Fruit fly (Drosophila melanogaster): ENCODE measurements around the gene Taf7.

Taf7 gene

DNA sequence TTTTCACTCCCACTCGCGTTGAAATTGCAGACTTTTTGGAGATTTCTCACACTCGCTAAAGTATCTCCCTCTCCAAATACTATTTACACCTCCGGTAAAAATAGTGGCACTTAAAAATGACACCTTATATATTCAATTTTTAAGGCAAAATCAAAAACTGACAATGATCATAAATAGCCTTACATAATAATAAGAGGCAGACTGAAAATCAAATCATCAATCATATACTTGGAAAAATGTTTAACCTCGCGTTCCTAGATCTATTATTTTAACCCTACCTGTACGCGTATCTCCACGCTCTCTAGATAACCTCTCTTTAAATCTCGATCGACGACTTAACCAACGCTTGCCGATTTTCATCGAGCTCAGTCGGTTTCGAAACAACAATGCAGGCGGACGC is 11.7 kb upstream of the Taf7 start (continued):
- peak; percentile 85 for TF ChIP-seq Hmr (GFP tag; optimal IDR thresholded peaks at IDR 0.05)
- TF ChIP-seq CG2129 (GFP tag; IDR thresholded peaks at IDR 0.05; ENCODE audit: partially characterized antibody) = no peak
- peak; percentile 44 for TF ChIP-seq Xbp1 (GFP tag; optimal IDR thresholded peaks at IDR 0.05)
- TF ChIP-seq CG8924 (tag; optimal IDR thresholded peaks at IDR 0.05) = no peak
- TF ChIP-seq Fer1 (GFP tag; optimal IDR thresholded peaks at IDR 0.05) = peak; percentile 83
- TF ChIP-seq Rx (GFP tag; IDR thresholded peaks at IDR 0.05) = 0 out of 2 replicates have a peak, but pooled peaks have one; percentile 16
- TF ChIP-seq CG8765 (GFP tag; IDR thresholded peaks at IDR 0.05) = no peak; the same call in 1 of the 2 replicates
- TF ChIP-seq sc (optimal IDR thresholded peaks at IDR 0.05) = no peak
- TF ChIP-seq sc (GFP tag; optimal IDR thresholded peaks at IDR 0.05) = no peak
- no peak for TF ChIP-seq lola (GFP tag; optimal IDR thresholded peaks at IDR 0.05)
- peak; percentile 46 for TF ChIP-seq CG5245 (GFP tag; optimal IDR thresholded peaks at IDR 0.05)
- TF ChIP-seq Blimp-1 (GFP tag; optimal IDR thresholded peaks at IDR 0.05) = no peak
- 0 out of 2 replicates have a peak, but pooled peaks have one; percentile 12 for TF ChIP-seq Poxn (GFP tag; IDR thresholded peaks at IDR 0.05)
- TF ChIP-seq Oli (tag; optimal IDR thresholded peaks at IDR 0.05) = peak; percentile 70
- TF ChIP-seq dmrt99B (tag; optimal IDR thresholded peaks at IDR 0.05) = no peak
- TF ChIP-seq tin (GFP tag; optimal IDR thresholded peaks at IDR 0.05) = peak; percentile 30
- TF ChIP-seq Xrp1 (GFP tag; IDR thresholded peaks at IDR 0.05) = peak; percentile 63; the same call in 1 of the 2 replicates
- 0 out of 2 replicates have a peak, but pooled peaks have one; percentile 26 for TF ChIP-seq CG4404 (GFP tag; IDR thresholded peaks at IDR 0.05)
- TF ChIP-seq eyg (GFP tag; optimal IDR thresholded peaks at IDR 0.05) = peak; percentile 13
- peak; percentile 72 for TF ChIP-seq CG12769 (tag; optimal IDR thresholded peaks at IDR 0.05)
- no peak for TF ChIP-seq CG4360 (GFP tag; IDR thresholded peaks at IDR 0.05)
- no peak for TF ChIP-seq CG31388 (GFP tag; optimal IDR thresholded peaks at IDR 0.05)
- no peak for TF ChIP-seq gcm (GFP tag; optimal IDR thresholded peaks at IDR 0.05)
- no peak for TF ChIP-seq sens (GFP tag)
- no peak for TF ChIP-seq CG10959 (GFP tag; IDR thresholded peaks at IDR 0.05)
- no peak for TF ChIP-seq CG10565 (GFP tag; optimal IDR thresholded peaks at IDR 0.05)
- peak; percentile 52 for TF ChIP-seq Camta (GFP tag; optimal IDR thresholded peaks at IDR 0.05)
- peak; percentile 79 for TF ChIP-seq cas (GFP tag; IDR thresholded peaks at IDR 0.05)
- TF ChIP-seq ci (GFP tag; IDR thresholded peaks at IDR 0.05) = peak; percentile 44; the same call in 1 of the 3 replicates
- peak; percentile 88 for TF ChIP-seq Ada2b (GFP tag; IDR thresholded peaks at IDR 0.05)
- TF ChIP-seq Dip3 (GFP tag; optimal IDR thresholded peaks at IDR 0.05) = peak; percentile 51
- no peak for TF ChIP-seq CG4424 (GFP tag; optimal IDR thresholded peaks at IDR 0.05)
- TF ChIP-seq CG30403 (GFP tag; optimal IDR thresholded peaks at IDR 0.05) = peak; percentile 69
- peak; percentile 84 for TF ChIP-seq Meics (GFP tag; optimal IDR thresholded peaks at IDR 0.05)
- TF ChIP-seq Dad (GFP tag; optimal IDR thresholded peaks at IDR 0.05) = peak; percentile 42
- peak; percentile 74; the same call in 2 of the 3 replicates for TF ChIP-seq CG11456 (GFP tag; IDR thresholded peaks at IDR 0.05)
- peak; percentile 53 for TF ChIP-seq CG13775 (GFP tag; optimal IDR thresholded peaks at IDR 0.05)
- TF ChIP-seq lmd (GFP tag; IDR thresholded peaks at IDR 0.05) = peak; percentile 72; the same call in 1 of the 2 replicates
- peak; percentile 32 for TF ChIP-seq Bteb2 (GFP tag; optimal IDR thresholded peaks at IDR 0.05)
- peak; percentile 45 for TF ChIP-seq rib (GFP tag; IDR thresholded peaks at IDR 0.05)
- no peak for TF ChIP-seq gt (GFP tag; IDR thresholded peaks at IDR 0.05)
- peak; percentile 66; the same call in 2 of the 3 replicates for TF ChIP-seq CG34422 (GFP tag; IDR thresholded peaks at IDR 0.05)
- no peak for TF ChIP-seq CG7745 (tag; optimal IDR thresholded peaks at IDR 0.05)
- peak; percentile 60; the same call in 1 of the 3 replicates for TF ChIP-seq H15 (GFP tag; IDR thresholded peaks at IDR 0.05)
- peak; percentile 80 for TF ChIP-seq Fer3 (tag; optimal IDR thresholded peaks at IDR 0.05)
- TF ChIP-seq bsh (GFP tag; optimal IDR thresholded peaks at IDR 0.05) = peak in 1 of 2 experiments; percentile 73
- no peak for TF ChIP-seq PHDP (tag; optimal IDR thresholded peaks at IDR 0.05)
- TF ChIP-seq hkb (optimal IDR thresholded peaks at IDR 0.05) = no peak
- TF ChIP-seq hkb (GFP tag; IDR thresholded peaks at IDR 0.05) = peak; percentile 77
- peak; percentile 83 for TF ChIP-seq slbo (GFP tag; IDR thresholded peaks at IDR 0.05)
- TF ChIP-seq chif (GFP tag; optimal IDR thresholded peaks at IDR 0.05) = peak in 1 of 2 experiments; percentile 24

Measured in whole organism, embryonic.